Fruit fly (Drosophila melanogaster) S2 (cell line): Measurements from ENCODE around the gene CG33158.

Source experiments
- CG8478 ChIP-seq: fragments of >200 bp; optimal IDR thresholded peaks from 2 replicates; lab custom pipeline; 2018
- CTCF ChIP-seq, 2 experiments: fragments of >200 bp; optimal IDR thresholded peaks; 2 replicates each; lab custom pipeline; 2018

dm6 chr3L:16477134-16477702 is 57.8 kb downstream of the CG33158 start:
- no peak for TF ChIP-seq CG8478 (lab: Kevin White, UChicago)
- no peak for TF ChIP-seq CTCF (optimal IDR thresholded peaks at IDR 0.05; lab: Kevin White, UChicago)
